Worm (Caenorhabditis elegans) whole organism, L4 larva: ENCODE data around the gene fshr-1.

Experiments used
- aly-2 ChIP-seq: sonication (generic microtip); optimal IDR thresholded peaks from 2 replicates; lab custom pipeline; 2018; ENCODE audit warnings: missing biosample characterization, missing genetic modification characterization
- ama-1 ChIP-seq: fragments of 150-350 bp; optimal IDR thresholded peaks from 2 replicates; lab custom pipeline; 2014; ENCODE audit warnings: inconsistent platforms, mixed read lengths
- cey-2 ChIP-seq: sonication (generic microtip); optimal IDR thresholded peaks from 3 replicates; lab custom pipeline; 2017; ENCODE audit warnings: missing genetic modification characterization, mild to moderate bottlenecking, missing compliant biosample characterization, antibody characterized with exemption, borderline replicate concordance; ENCODE audit not compliant: insufficient read depth
- dmd-8 ChIP-seq: fragments of 200-800 bp; sonication (Bioruptor generic); IDR thresholded peaks from 2 replicates; pipeline ENCODE4 v1.3.6; 2022; ENCODE audit warnings: missing genetic modification characterization, missing compliant biosample characterization
- jun-1 ChIP-seq: fragments of 150-350 bp; optimal IDR thresholded peaks from 2 replicates; lab custom pipeline; 2014; ENCODE audit warnings: missing biosample characterization, missing genetic modification reagents, missing genetic modification characterization
- mxl-3 ChIP-seq: fragments of 200-800 bp; sonication (Bioruptor generic); optimal IDR thresholded peaks from 2 replicates; lab custom pipeline; 2018; ENCODE audit warnings: mild to moderate bottlenecking, missing genetic modification characterization, missing compliant biosample characterization
- nhr-237 ChIP-seq: sonication (generic microtip); optimal IDR thresholded peaks from 2 replicates; lab custom pipeline; 2017; ENCODE audit warnings: missing biosample characterization, missing genetic modification characterization
- nhr-76 ChIP-seq: fragments of 150-350 bp; optimal IDR thresholded peaks from 2 replicates; lab custom pipeline; 2014; ENCODE audit warnings: missing biosample characterization, missing genetic modification characterization
- pqm-1 ChIP-seq: sonication (generic microtip); optimal IDR thresholded peaks from 2 replicates; lab custom pipeline; 2017; ENCODE audit warnings: missing biosample characterization, missing genetic modification characterization
- ztf-11 ChIP-seq: fragments of 150-350 bp; optimal IDR thresholded peaks from 2 replicates; lab custom pipeline; 2014; ENCODE audit warnings: missing biosample characterization, missing genetic modification characterization
- ztf-7 ChIP-seq: fragments of 150-350 bp; optimal IDR thresholded peaks from 2 replicates; lab custom pipeline; 2014; ENCODE audit warnings: missing biosample characterization, missing genetic modification characterization

ce11 chrV:9855920-9856852, 33.5 kb upstream of the fshr-1 start:
- no peak for TF ChIP-seq ama-1 (lab: Kevin White, UChicago)
- TF ChIP-seq aly-2 = no peak
- TF ChIP-seq nhr-237 (tag; lab: Kevin White, UChicago) = no peak
- no peak for TF ChIP-seq ztf-11 (tag; lab: Kevin White, UChicago)
- TF ChIP-seq cey-2 (tag; lab: Kevin White, UChicago) = no peak
- no peak for TF ChIP-seq dmd-8 (GFP tag; lab: Robert Waterston, UW)
- no peak for TF ChIP-seq ztf-7
- peak; percentile 18 for TF ChIP-seq mxl-3 (GFP tag; lab: Kevin White, UChicago)
- no peak for TF ChIP-seq nhr-76 (tag; lab: Kevin White, UChicago)
- no peak for TF ChIP-seq pqm-1 (tag; lab: Kevin White, UChicago)
- no peak for TF ChIP-seq jun-1 (tag; lab: Kevin White, UChicago)
